Worm (Caenorhabditis elegans) whole organism, early embryonic: ENCODE results near the gene R12A1.3.

Experiments used
- B0310.2 ChIP-seq: sonication (generic microtip); optimal IDR thresholded peaks from 2 replicates; lab custom pipeline; 2016; ENCODE audit warnings: mild to moderate bottlenecking, missing genetic modification characterization, missing compliant biosample characterization
- F13C5.2 ChIP-seq: sonication (generic microtip); optimal IDR thresholded peaks from 2 replicates; lab custom pipeline; 2017; ENCODE audit warnings: mild to moderate bottlenecking, missing genetic modification characterization, inconsistent platforms, missing compliant biosample characterization
- ama-1 ChIP-seq: fragments of 150-350 bp; optimal IDR thresholded peaks from 2 replicates; lab custom pipeline; 2014
- flt-1 ChIP-seq: fragments of 200-800 bp; sonication (Bioruptor generic); IDR thresholded peaks from 2 replicates; pipeline ENCODE4 v1.3.6; 2022; ENCODE audit warnings: missing genetic modification characterization, missing compliant biosample characterization
- hmbx-1 ChIP-seq: sonication (generic microtip); optimal IDR thresholded peaks from 2 replicates; lab custom pipeline; 2016; ENCODE audit warnings: mild to moderate bottlenecking, missing genetic modification characterization, missing compliant biosample characterization
- hnd-1 ChIP-seq: sonication (generic microtip); optimal IDR thresholded peaks from 2 replicates; lab custom pipeline; 2016; ENCODE audit warnings: missing genetic modification characterization, missing compliant biosample characterization
- pes-1 ChIP-seq: fragments of 200-800 bp; sonication (Bioruptor generic); IDR thresholded peaks from 2 replicates; pipeline ENCODE4 v1.3.6; 2022; ENCODE audit warnings: missing genetic modification reagents, missing genetic modification characterization, missing compliant biosample characterization
- tbx-37 ChIP-seq: fragments of 200-800 bp; sonication (Bioruptor generic); conservative IDR thresholded peaks from 2 replicates; pipeline ENCODE4 v1.3.6; 2022; ENCODE audit warnings: missing genetic modification reagents, missing genetic modification characterization, missing compliant biosample characterization

DNA sequence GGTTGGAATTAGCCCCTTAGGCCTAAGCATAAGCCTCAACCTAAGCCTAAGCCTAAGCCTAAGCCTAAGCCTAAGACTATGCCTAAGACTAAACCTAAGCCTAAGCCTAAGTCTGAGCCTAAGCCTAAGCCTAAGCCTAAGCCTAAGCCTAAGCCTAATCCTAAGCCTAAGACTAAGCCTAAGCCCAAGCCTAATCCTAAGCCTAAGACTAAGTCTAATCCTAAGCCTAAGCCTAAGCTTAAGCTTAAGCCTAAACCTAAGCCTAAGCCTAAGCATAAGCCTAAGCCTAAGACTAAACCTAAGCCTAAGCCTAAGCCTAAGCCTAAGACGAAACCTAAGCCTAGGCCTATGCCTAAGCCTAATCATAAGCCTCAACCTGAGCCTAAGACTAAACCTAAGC is 2.3 kb downstream of the R12A1.3 start:
- TF ChIP-seq B0310.2, result no peak
- TF ChIP-seq pes-1 (GFP tag; lab: Robert Waterston, UW), result no peak
- no peak for TF ChIP-seq hmbx-1
- TF ChIP-seq ama-1 (lab: Kevin White, UChicago), result no peak
- no peak for TF ChIP-seq tbx-37 (GFP tag; lab: Robert Waterston, UW)
- no peak for TF ChIP-seq F13C5.2 (tag; lab: Kevin White, UChicago)
- TF ChIP-seq flt-1, result no peak
- no peak for TF ChIP-seq hnd-1
